Fruit fly (Drosophila melanogaster): ENCODE measurements around the gene CG9588.

CG9588 gene

dm6 chr3R:13659865-13660738 lies 16.4 kb downstream of the CG9588 start, which contains the start of gene Hrb87F (continued):
- no peak for TF ChIP-seq CG8290 (GFP tag; optimal IDR thresholded peaks at IDR 0.05)
- no peak for TF ChIP-seq CG8290 (tag; optimal IDR thresholded peaks at IDR 0.05)
- peak; percentile 86 for TF ChIP-seq row (GFP tag; IDR thresholded peaks at IDR 0.05)
- no peak; the same call in 1 of the 2 replicates for TF ChIP-seq sob (GFP tag; IDR thresholded peaks at IDR 0.05)
- TF ChIP-seq Sox100B (GFP tag; optimal IDR thresholded peaks at IDR 0.05), result no peak
- no peak for TF ChIP-seq eve (GFP tag; optimal IDR thresholded peaks at IDR 0.05)
- TF ChIP-seq sna (GFP tag; IDR thresholded peaks at IDR 0.05; ENCODE audit: partially characterized antibody), result no peak
- TF ChIP-seq HHEX (GFP tag; optimal IDR thresholded peaks at IDR 0.05), result no peak
- TF ChIP-seq oc (tag; optimal IDR thresholded peaks at IDR 0.05), result no peak
- no peak for TF ChIP-seq CG1647 (GFP tag; optimal IDR thresholded peaks at IDR 0.05)
- peak; percentile 89 for TF ChIP-seq Ets65A (GFP tag)
- TF ChIP-seq nerfin-1 (tag; optimal IDR thresholded peaks at IDR 0.05), result no peak
- TF ChIP-seq CG9797 (GFP tag; optimal IDR thresholded peaks at IDR 0.05), result peak; percentile 57
- TF ChIP-seq shn (GFP tag; optimal IDR thresholded peaks at IDR 0.05), result no peak
- no peak for TF ChIP-seq abd-A (tag; optimal IDR thresholded peaks at IDR 0.05)
- TF ChIP-seq exex (tag; optimal IDR thresholded peaks at IDR 0.05), result no peak
- no peak for TF ChIP-seq CG17361 (GFP tag; IDR thresholded peaks at IDR 0.05)
- peak; percentile 28 for TF ChIP-seq CG8924 (tag; optimal IDR thresholded peaks at IDR 0.05)
- peak; percentile 67 for TF ChIP-seq CG9932 (GFP tag; IDR thresholded peaks at IDR 0.05)
- no peak for TF ChIP-seq gcm2 (GFP tag; optimal IDR thresholded peaks at IDR 0.05)
- TF ChIP-seq Taf1 (GFP tag; IDR thresholded peaks at IDR 0.05), result no peak
- 0 out of 3 replicates have a peak, but pooled peaks have one; percentile 60 for TF ChIP-seq zfh1 (GFP tag; IDR thresholded peaks at IDR 0.05)
- no peak for TF ChIP-seq hb (GFP tag; IDR thresholded peaks at IDR 0.05; ENCODE audit: partially characterized antibody)
- no peak for TF ChIP-seq CG34376 (GFP tag; optimal IDR thresholded peaks at IDR 0.05)
- peak; percentile 21 for TF ChIP-seq CHES-1-like (GFP tag; optimal IDR thresholded peaks at IDR 0.05)
- no peak for TF ChIP-seq danr (GFP tag; IDR thresholded peaks at IDR 0.05)
- TF ChIP-seq YL-1 (GFP tag; optimal IDR thresholded peaks at IDR 0.05), result peak; percentile 67
- no peak for TF ChIP-seq Hmx (GFP tag; optimal IDR thresholded peaks at IDR 0.05)
- TF ChIP-seq esg (GFP tag; conservative IDR thresholded peaks at IDR 0.05), result 0 out of 2 replicates have a peak, but pooled peaks have one; percentile 19
- no peak for TF ChIP-seq Kr (GFP tag; optimal IDR thresholded peaks at IDR 0.05)
- TF ChIP-seq dm (GFP tag; optimal IDR thresholded peaks at IDR 0.05), result peak; percentile 9
- no peak for TF ChIP-seq CG1602 (GFP tag; optimal IDR thresholded peaks at IDR 0.05)
- no peak for TF ChIP-seq CG12744 (GFP tag; optimal IDR thresholded peaks at IDR 0.05)
- no peak for TF ChIP-seq Lhr (GFP tag; optimal IDR thresholded peaks at IDR 0.05)
- TF ChIP-seq gfzf (GFP tag; optimal IDR thresholded peaks at IDR 0.05), result peak; percentile 60
- peak; percentile 47 for TF ChIP-seq Sin3A (optimal IDR thresholded peaks at IDR 0.05)
- TF ChIP-seq fd96Cb (tag; optimal IDR thresholded peaks at IDR 0.05), result no peak
- no peak for TF ChIP-seq chn (GFP tag; optimal IDR thresholded peaks at IDR 0.05)
- no peak for TF ChIP-seq caup (GFP tag; optimal IDR thresholded peaks at IDR 0.05; ENCODE audit: severe bottlenecking)
- no peak for TF ChIP-seq tin (GFP tag; optimal IDR thresholded peaks at IDR 0.05)
- TF ChIP-seq croc (GFP tag; conservative IDR thresholded peaks at IDR 0.05), result no peak
- TF ChIP-seq ci (GFP tag; IDR thresholded peaks at IDR 0.05), result peak; percentile 52; the same call in 1 of the 3 replicates
- no peak for TF ChIP-seq Gsc (GFP tag; IDR thresholded peaks at IDR 0.05)
- TF ChIP-seq CG12659 (GFP tag; optimal IDR thresholded peaks at IDR 0.05), result peak; percentile 82
- TF ChIP-seq Oaz (GFP tag; IDR thresholded peaks at IDR 0.05), result no peak
- no peak for TF ChIP-seq mld (GFP tag; IDR thresholded peaks at IDR 0.05; ENCODE audit: partially characterized antibody)
- no peak for TF ChIP-seq CG10654 (GFP tag; optimal IDR thresholded peaks at IDR 0.05)
- no peak for TF ChIP-seq prd (optimal IDR thresholded peaks at IDR 0.05)
- peak; percentile 55; the same call in 2 of the 3 replicates for TF ChIP-seq prd (GFP tag; IDR thresholded peaks at IDR 0.05)
- no peak for TF ChIP-seq Fer3 (tag; optimal IDR thresholded peaks at IDR 0.05)
